Fruit fly (Drosophila melanogaster) whole organism, embryonic: ENCODE measurements around the gene Bx.

Source experiments
- Aef1 ChIP-seq: fragments of 200-800 bp; sonication (Bioruptor generic); IDR thresholded peaks from 3 replicates; pipeline ENCODE4 v1.3.6; 2022; ENCODE audit warnings: missing biosample characterization, missing genetic modification characterization
- BtbVII ChIP-seq: fragments of 200-800 bp; sonication (Bioruptor generic); optimal IDR thresholded peaks from 3 replicates; lab custom pipeline; 2017; ENCODE audit warnings: missing biosample characterization, mild to moderate bottlenecking, missing genetic modification characterization
- CG10959 ChIP-seq: fragments of 200-800 bp; sonication (Bioruptor generic); IDR thresholded peaks from 2 replicates; pipeline ENCODE4 v1.3.6; 2022; ENCODE audit warnings: missing biosample characterization, missing genetic modification characterization
- CG11456 ChIP-seq: fragments of 200-800 bp; sonication (Bioruptor generic); IDR thresholded peaks from 3 replicates; pipeline ENCODE4 v1.3.6; 2022; ENCODE audit warnings: missing biosample characterization, missing genetic modification characterization
- CG12236 ChIP-seq: fragments of 200-800 bp; sonication (Bioruptor generic); optimal IDR thresholded peaks from 2 replicates; lab custom pipeline; 2016; ENCODE audit warnings: missing biosample characterization, missing genetic modification characterization
- CG13123 ChIP-seq: fragments of 200-800 bp; sonication (Bioruptor generic); optimal IDR thresholded peaks from 2 replicates; lab custom pipeline; 2016; ENCODE audit warnings: missing biosample characterization, missing genetic modification characterization
- CG14860 ChIP-seq: fragments of 200-800 bp; sonication (Bioruptor generic); IDR thresholded peaks from 3 replicates; pipeline ENCODE4 v1.3.6; 2022; ENCODE audit warnings: missing biosample characterization, missing genetic modification characterization; ENCODE audit not compliant: partially characterized antibody
- CG15269 ChIP-seq: fragments of 200-800 bp; sonication (Bioruptor generic); optimal IDR thresholded peaks from 2 replicates; lab custom pipeline; 2018; ENCODE audit warnings: missing biosample characterization, mild to moderate bottlenecking, missing genetic modification characterization, moderate library complexity
- CG17361 ChIP-seq: fragments of 200-800 bp; sonication (Bioruptor generic); IDR thresholded peaks from 3 replicates; pipeline ENCODE4 v1.3.6; 2022; ENCODE audit warnings: missing biosample characterization, missing genetic modification characterization
- CG17802 ChIP-seq: fragments of 200-800 bp; sonication (Bioruptor generic); optimal IDR thresholded peaks from 2 replicates; lab custom pipeline; 2018; ENCODE audit warnings: missing biosample characterization, mild to moderate bottlenecking, missing genetic modification characterization, moderate library complexity
- CG18262 ChIP-seq: fragments of 200-800 bp; optimal IDR thresholded peaks from 3 replicates; lab custom pipeline; 2019; ENCODE audit warnings: missing biosample characterization, mild to moderate bottlenecking, missing genetic modification characterization, moderate library complexity
- CG2120 ChIP-seq: fragments of 200-800 bp; sonication (Bioruptor generic); optimal IDR thresholded peaks from 3 replicates; lab custom pipeline; 2016; ENCODE audit warnings: missing biosample characterization, missing genetic modification characterization
- CG2202 ChIP-seq: fragments of 200-800 bp; sonication (Bioruptor generic); optimal IDR thresholded peaks from 2 replicates; lab custom pipeline; 2018; ENCODE audit warnings: missing biosample characterization, mild to moderate bottlenecking, missing genetic modification characterization
- CG3163 ChIP-seq: fragments of 200-800 bp; sonication (Bioruptor generic); optimal IDR thresholded peaks from 3 replicates; lab custom pipeline; 2016; ENCODE audit warnings: missing biosample characterization, missing genetic modification characterization
- CG34376 ChIP-seq: fragments of 200-800 bp; sonication (Bioruptor generic); optimal IDR thresholded peaks from 2 replicates; lab custom pipeline; 2018; ENCODE audit warnings: missing biosample characterization, mild to moderate bottlenecking, missing genetic modification characterization
- CG6254 ChIP-seq: fragments of 200-800 bp; sonication (Bioruptor generic); optimal IDR thresholded peaks from 3 replicates; lab custom pipeline; 2017; ENCODE audit warnings: mild to moderate bottlenecking, missing biosample characterization, missing genetic modification reagents, missing genetic modification characterization
- CG7271 ChIP-seq: fragments of 200-800 bp; sonication (Bioruptor generic); optimal IDR thresholded peaks from 2 replicates; lab custom pipeline; 2018; ENCODE audit warnings: missing biosample characterization, mild to moderate bottlenecking, missing genetic modification characterization, moderate library complexity
- CG7786 ChIP-seq: fragments of 200-800 bp; sonication (Bioruptor generic); optimal IDR thresholded peaks from 2 replicates; lab custom pipeline; 2016; ENCODE audit warnings: missing biosample characterization, missing genetic modification characterization
- CG9817 ChIP-seq: fragments of 200-800 bp; sonication (Bioruptor generic); optimal IDR thresholded peaks from 2 replicates; lab custom pipeline; 2018; ENCODE audit warnings: missing biosample characterization, mild to moderate bottlenecking, missing genetic modification characterization, moderate library complexity
- Drgx ChIP-seq: fragments of 200-800 bp; sonication (Bioruptor generic); IDR thresholded peaks from 2 replicates; pipeline ENCODE4 v1.3.6; 2022; ENCODE audit warnings: missing biosample characterization, missing genetic modification characterization
- Fer2 ChIP-seq: fragments of 200-800 bp; sonication (Bioruptor generic); optimal IDR thresholded peaks from 2 replicates; lab custom pipeline; 2018; ENCODE audit warnings: missing biosample characterization, mild to moderate bottlenecking, missing genetic modification characterization, moderate library complexity
- Gug ChIP-seq: fragments of 200-800 bp; sonication (Bioruptor generic); IDR thresholded peaks from 4 replicates; pipeline ENCODE4 v1.3.6; 2022; ENCODE audit warnings: missing biosample characterization, missing genetic modification characterization
- HLH3B ChIP-seq: fragments of 200-800 bp; sonication (Bioruptor generic); IDR thresholded peaks from 2 replicates; pipeline ENCODE4 v1.3.6; 2022; ENCODE audit warnings: missing biosample characterization, missing genetic modification characterization
- Hr78 ChIP-seq, 2 experiments: fragments of 200-800 bp in 1 of 2; fragments of >200 bp in 1 of 2; sonication (Bioruptor generic) in 1 of 2; optimal IDR thresholded peaks; 2 replicates each; lab custom pipeline; 2017 to 2019; ENCODE audit warnings: missing biosample characterization in 2 of 2, missing genetic modification characterization in 2 of 2, mild to moderate bottlenecking in 1 of 2, moderate library complexity in 1 of 2
- Kr ChIP-seq: fragments of 200-800 bp; sonication (Bioruptor generic); optimal IDR thresholded peaks from 2 replicates; lab custom pipeline; 2017; ENCODE audit warnings: missing biosample characterization, mild to moderate bottlenecking, missing genetic modification characterization
- Pdp1 ChIP-seq, 2 experiments: fragments of 200-800 bp; sonication (Bioruptor generic); optimal IDR thresholded peaks; 3 replicates each; lab custom pipeline; 2016; ENCODE audit warnings: missing biosample characterization in 2 of 2, missing genetic modification characterization in 2 of 2, mild to moderate bottlenecking in 1 of 2, moderate library complexity in 1 of 2
- Ravus ChIP-seq: fragments of 200-800 bp; sonication (Bioruptor generic); IDR thresholded peaks from 2 replicates; pipeline ENCODE4 v1.3.6; 2022; ENCODE audit warnings: missing biosample characterization, missing genetic modification characterization
- Sin3A ChIP-seq: fragments of >200 bp; optimal IDR thresholded peaks from 2 replicates; lab custom pipeline; 2018
- Six4 ChIP-seq: fragments of 200-800 bp; sonication (Bioruptor generic); optimal IDR thresholded peaks from 2 replicates; lab custom pipeline; 2016; ENCODE audit warnings: missing biosample characterization, missing genetic modification characterization
- Sox102F ChIP-seq: fragments of 200-800 bp; sonication (Bioruptor generic); optimal IDR thresholded peaks from 2 replicates; lab custom pipeline; 2018; ENCODE audit warnings: missing biosample characterization, mild to moderate bottlenecking, missing genetic modification characterization, moderate library complexity
- Sry-β ChIP-seq: fragments of 200-800 bp; sonication (Bioruptor generic); optimal IDR thresholded peaks from 2 replicates; lab custom pipeline; 2018; ENCODE audit warnings: missing biosample characterization, mild to moderate bottlenecking, missing genetic modification characterization, moderate library complexity
- Trl ChIP-seq, 3 experiments: fragments of >200 bp in 2 of 3; fragments of 200-800 bp in 1 of 3; sonication (Bioruptor generic) in 1 of 3; optimal IDR thresholded peaks; 2 replicates in 1 of 3; 3 replicates in 2 of 3; lab custom pipeline; 2016 to 2017; ENCODE audit warnings: missing biosample characterization in 1 of 3, missing genetic modification characterization in 1 of 3
- amos ChIP-seq: fragments of 200-800 bp; sonication (Bioruptor generic); IDR thresholded peaks from 2 replicates; pipeline ENCODE4 v1.3.6; 2022; ENCODE audit warnings: missing biosample characterization, missing genetic modification characterization; ENCODE audit not compliant: partially characterized antibody
- bsh ChIP-seq, 2 experiments: fragments of 200-800 bp; sonication (Bioruptor generic); optimal IDR thresholded peaks; 2 replicates each; lab custom pipeline; 2017 to 2018; ENCODE audit warnings: mild to moderate bottlenecking in 2 of 2, missing biosample characterization in 2 of 2, missing genetic modification characterization in 2 of 2, moderate library complexity in 1 of 2
- danr ChIP-seq: fragments of 200-800 bp; sonication (Bioruptor generic); IDR thresholded peaks from 2 replicates; pipeline ENCODE4 v1.3.6; 2022; ENCODE audit warnings: missing biosample characterization, missing genetic modification characterization
- fru ChIP-seq: fragments of >200 bp; optimal IDR thresholded peaks from 2 replicates; lab custom pipeline; 2017
- gem ChIP-seq: fragments of 200-800 bp; sonication (Bioruptor generic); optimal IDR thresholded peaks from 2 replicates; lab custom pipeline; 2019; ENCODE audit warnings: missing biosample characterization, mild to moderate bottlenecking, missing genetic modification characterization, moderate library complexity
- grn ChIP-seq: fragments of 200-800 bp; sonication (Bioruptor generic); optimal IDR thresholded peaks from 3 replicates; lab custom pipeline; 2017; ENCODE audit warnings: missing biosample characterization, missing genetic modification characterization
- gsb-n ChIP-seq: fragments of 200-800 bp; sonication (Bioruptor generic); optimal IDR thresholded peaks from 3 replicates; lab custom pipeline; 2018; ENCODE audit warnings: missing biosample characterization, mild to moderate bottlenecking, missing genetic modification characterization
- ind ChIP-seq: fragments of 200-800 bp; sonication (Bioruptor generic); optimal IDR thresholded peaks from 3 replicates; lab custom pipeline; 2016; ENCODE audit warnings: missing biosample characterization, missing genetic modification characterization
- maf-S ChIP-seq: fragments of 200-800 bp; sonication (Bioruptor generic); optimal IDR thresholded peaks from 2 replicates; lab custom pipeline; 2016; ENCODE audit warnings: missing biosample characterization, missing genetic modification characterization
- nerfin-1 ChIP-seq: fragments of 200-800 bp; sonication (Bioruptor generic); optimal IDR thresholded peaks from 3 replicates; lab custom pipeline; 2019; ENCODE audit warnings: missing biosample characterization, mild to moderate bottlenecking, missing genetic modification characterization, moderate library complexity
- nom ChIP-seq: fragments of 200-800 bp; sonication (Bioruptor generic); optimal IDR thresholded peaks from 2 replicates; lab custom pipeline; 2017; ENCODE audit warnings: missing biosample characterization, missing genetic modification characterization, mild to moderate bottlenecking, moderate library complexity, missing genetic modification reagents
- sens ChIP-seq: fragments of 200-800 bp; sonication (Bioruptor generic); peaks from one replicate; lab custom pipeline; 2016; ENCODE audit warnings: missing biosample characterization, missing genetic modification characterization
- tin ChIP-seq: fragments of 200-800 bp; sonication (Bioruptor generic); optimal IDR thresholded peaks from 3 replicates; lab custom pipeline; 2016; ENCODE audit warnings: missing biosample characterization, missing genetic modification characterization
- toy ChIP-seq: fragments of 200-800 bp; sonication (Bioruptor generic); IDR thresholded peaks from 2 replicates; pipeline ENCODE4 v1.3.6; 2022; ENCODE audit warnings: missing biosample characterization, missing genetic modification characterization
- tup ChIP-seq: fragments of 200-800 bp; sonication (Bioruptor generic); optimal IDR thresholded peaks from 2 replicates; lab custom pipeline; 2016; ENCODE audit warnings: missing biosample characterization, mild to moderate bottlenecking, missing genetic modification characterization, moderate library complexity
- usp ChIP-seq: fragments of >200 bp; optimal IDR thresholded peaks from 2 replicates; lab custom pipeline; 2017; ENCODE audit warnings: missing biosample characterization, missing genetic modification characterization
- wor ChIP-seq: fragments of 200-800 bp; sonication (Bioruptor generic); IDR thresholded peaks from 2 replicates; pipeline ENCODE4 v1.3.6; 2022; ENCODE audit warnings: missing biosample characterization, missing genetic modification characterization

The Bx gene

DNA sequence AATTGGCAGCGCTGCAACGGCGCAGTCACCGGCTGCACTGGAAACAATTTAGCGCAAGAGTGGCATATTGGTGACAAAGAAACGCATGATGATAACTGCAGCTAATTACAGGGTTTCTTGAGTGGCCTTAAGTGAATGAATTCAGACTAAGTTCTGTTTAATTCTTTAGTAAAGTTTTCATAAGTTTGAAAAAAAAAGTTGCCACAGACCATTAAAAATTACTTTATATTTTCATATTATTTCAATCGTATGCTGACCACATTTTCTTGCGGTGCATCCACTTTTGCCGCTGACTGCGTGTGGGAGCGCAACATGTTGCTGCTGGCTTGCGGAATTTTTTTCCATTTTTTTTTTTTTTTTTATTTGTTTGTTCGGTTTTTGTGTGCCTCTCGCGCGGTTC lies 37.2 kb downstream of the Bx start (continued):
- TF ChIP-seq CG9817 (no peak), tin (GFP tag; lab: Kevin White, UChicago) (no peak), CG13123 (GFP tag; lab: Kevin White, UChicago) (no peak), CG2120 (GFP tag; lab: Kevin White, UChicago) (no peak), ind (GFP tag; lab: Kevin White, UChicago) (no peak), Hr78 (GFP tag; optimal IDR thresholded peaks at IDR 0.05; lab: Kevin White, UChicago) (no peak), CG6254 (GFP tag; lab: Kevin White, UChicago) (no peak), grn (no peak), Sin3A (lab: Kevin White, UChicago) (no peak), CG17802 (tag; lab: Kevin White, UChicago) (no peak), CG3163 (no peak), HLH3B (no peak), CG10959 (GFP tag; lab: Robert Waterston, UW) (peak; percentile 30; the same call in 1 of the 2 replicates), maf-S (no peak), CG34376 (GFP tag; lab: Kevin White, UChicago) (no peak), nerfin-1 (tag; lab: Kevin White, UChicago) (peak; percentile 8), Six4 (GFP tag; lab: Kevin White, UChicago) (no peak), Kr (GFP tag; lab: Kevin White, UChicago) (no peak), CG2202 (tag; lab: Kevin White, UChicago) (no peak), CG12236 (GFP tag; lab: Kevin White, UChicago) (no peak), toy (GFP tag; lab: Robert Waterston, UW) (no peak), usp (GFP tag; lab: Kevin White, UChicago) (no peak), danr (GFP tag; lab: Robert Waterston, UW) (0 out of 2 replicates have a peak, but pooled peaks have one; percentile 27), Sox102F (GFP tag; lab: Kevin White, UChicago) (peak; percentile 61), CG7271 (tag; lab: Kevin White, UChicago) (no peak), CG11456 (GFP tag; lab: Robert Waterston, UW) (no peak), Sry-β (GFP tag; lab: Kevin White, UChicago) (no peak), fru (no peak), wor (peak; percentile 34; the same call in 1 of the 2 replicates), Fer2 (tag; lab: Kevin White, UChicago) (no peak)
- TF ChIP-seq, all 482 proteins: peak for 86

DNA sequence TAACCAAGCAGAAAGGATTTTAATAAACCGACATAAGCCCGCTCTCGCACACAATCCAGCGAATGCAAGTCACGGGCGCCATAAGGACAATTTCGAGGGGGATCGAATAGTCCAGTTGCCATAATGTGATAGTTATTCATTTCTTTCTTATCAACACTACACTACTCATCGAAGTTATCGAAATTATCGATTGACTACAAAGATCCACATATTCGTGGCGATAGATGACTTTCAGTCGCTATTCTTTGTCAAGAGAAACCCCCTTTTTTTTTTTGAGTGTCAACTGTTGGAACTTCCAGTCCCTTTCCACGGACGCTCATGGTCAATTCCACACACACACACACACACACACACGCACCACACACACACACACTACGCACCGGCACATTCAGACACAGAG lies 39.3 kb downstream of the Bx start:
- TF ChIP-seq sens (GFP tag; lab: Kevin White, UChicago) (peak; percentile 14), Drgx (GFP tag; lab: Robert Waterston, UW) (peak; percentile 25; the same call in 1 of the 2 replicates), bsh (GFP tag; optimal IDR thresholded peaks at IDR 0.05; lab: Kevin White, UChicago) (peak in 1 of 2 experiments; percentile 45), nom (GFP tag; lab: Kevin White, UChicago) (peak; percentile 58), Trl (optimal IDR thresholded peaks at IDR 0.05; lab: Kevin White, UChicago) (no peak), Trl (GFP tag; optimal IDR thresholded peaks at IDR 0.05; lab: Kevin White, UChicago) (no peak)

DNA sequence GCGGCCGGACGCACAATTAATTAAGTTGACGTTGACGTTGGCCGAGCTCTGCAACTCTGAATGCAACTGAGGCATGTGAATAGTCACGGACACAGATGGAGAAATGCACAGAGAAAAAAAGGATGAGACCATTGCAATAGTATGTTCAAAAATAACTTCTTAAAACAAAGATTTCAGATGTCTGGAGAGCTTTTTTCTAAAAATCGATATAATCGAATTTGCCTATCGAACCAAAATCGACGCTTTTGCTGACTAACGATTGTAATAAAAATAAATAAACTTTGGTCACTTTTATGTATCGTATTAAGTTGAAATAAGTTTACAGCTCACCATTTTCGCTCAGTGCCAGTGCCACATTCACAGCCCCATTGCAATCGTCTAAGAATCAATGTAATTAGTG lies 43.4 kb downstream of the Bx start:
- TF ChIP-seq CG15269, result no peak
- TF ChIP-seq nom (GFP tag; lab: Kevin White, UChicago), result peak; percentile 17
- no peak for TF ChIP-seq CG17361 (GFP tag; lab: Robert Waterston, UW)
- no peak for TF ChIP-seq CG14860 (GFP tag; lab: Robert Waterston, UW)
- TF ChIP-seq Sox102F (GFP tag; lab: Kevin White, UChicago), result no peak
- no peak for TF ChIP-seq CG7786
- TF ChIP-seq bsh (GFP tag; optimal IDR thresholded peaks at IDR 0.05; lab: Kevin White, UChicago), result peak in 1 of 2 experiments; percentile 22
- TF ChIP-seq gem (tag; lab: Kevin White, UChicago), result no peak
- no peak for TF ChIP-seq Ravus (GFP tag; lab: Robert Waterston, UW)
- no peak for TF ChIP-seq BtbVII (GFP tag; lab: Kevin White, UChicago)
- no peak for TF ChIP-seq Aef1 (GFP tag; lab: Robert Waterston, UW)
- no peak for TF ChIP-seq Pdp1 (GFP tag; optimal IDR thresholded peaks at IDR 0.05; lab: Kevin White, UChicago)
- TF ChIP-seq Drgx (GFP tag; lab: Robert Waterston, UW), result peak; percentile 56
- no peak for TF ChIP-seq gsb-n (tag; lab: Kevin White, UChicago)
- TF ChIP-seq Gug, result no peak
- TF ChIP-seq CG18262 (tag; lab: Kevin White, UChicago), result no peak
- no peak for TF ChIP-seq amos (GFP tag; lab: Robert Waterston, UW)
- TF ChIP-seq tup (GFP tag; lab: Kevin White, UChicago), result no peak
